Worm (Caenorhabditis elegans): Measurements from ENCODE around the gene F53A2.1.

DNA sequence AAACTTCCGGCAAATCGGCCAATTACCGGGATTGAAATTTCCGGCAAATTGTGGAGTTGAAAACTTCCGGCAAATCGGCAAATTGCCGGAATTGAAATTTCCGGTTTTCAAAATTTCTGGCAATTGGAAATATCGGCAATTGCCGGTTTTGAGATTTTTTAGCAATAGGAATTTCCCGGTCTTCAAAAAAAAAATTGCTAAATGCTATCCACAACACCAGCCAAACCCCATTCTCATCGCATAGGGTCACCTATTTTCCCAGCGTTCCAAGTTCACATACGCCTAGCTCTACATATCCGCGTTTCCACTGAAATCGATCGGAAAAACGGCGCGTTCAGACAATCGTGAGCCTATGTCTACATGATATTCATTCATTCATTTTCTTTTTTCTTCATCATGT lies 39.2 kb downstream of the F53A2.1 start, which contains the start of gene F56A8.8:
- TF ChIP-seq snpc-1.2 (GFP tag; IDR thresholded peaks at IDR 0.05) (no peak), ces-1 (GFP tag; optimal IDR thresholded peaks at IDR 0.05) (no peak), unc-62 (GFP tag; optimal IDR thresholded peaks at IDR 0.05 in 1 of 2) (no peak), unc-62 (tag; optimal IDR thresholded peaks at IDR 0.05) (no peak), mep-1 (tag; optimal IDR thresholded peaks at IDR 0.05) (no peak), Y75B8A.6 (GFP tag; IDR thresholded peaks at IDR 0.05) (no peak), pqm-1 (tag; optimal IDR thresholded peaks at IDR 0.05) (no peak), nhr-6 (tag; optimal IDR thresholded peaks at IDR 0.05) (no peak), D1046.2 (GFP tag; IDR thresholded peaks at IDR 0.05) (no peak)

Measured in whole organism, L4 larva.